Worm (Caenorhabditis elegans): ENCODE data around the gene F41G4.7.

- TF ChIP-seq hlh-4 (tag; optimal IDR thresholded peaks at IDR 0.05) (no peak), ceh-82 (tag; optimal IDR thresholded peaks at IDR 0.05) (no peak), ceh-88 (GFP tag; IDR thresholded peaks at IDR 0.05) (no peak), lir-3 (tag; optimal IDR thresholded peaks at IDR 0.05; ENCODE audit: poor library complexity) (no peak), nhr-77 (tag; optimal IDR thresholded peaks at IDR 0.05) (no peak), nhr-237 (tag; optimal IDR thresholded peaks at IDR 0.05) (no peak)
Measured at ce11 chrX:16798621-16799020, 37.6 kb downstream of the F41G4.7 start.
